Worm (Caenorhabditis elegans) whole organism, L1 larva: ENCODE results near the gene mdh-1.
A peak's percentile ranks its signal among the peaks of the same experiment; 100 is the strongest.

Experiments used
- C04F5.9 ChIP-seq: sonication (generic microtip); optimal IDR thresholded peaks from 2 replicates; lab custom pipeline; 2016; ENCODE audit warnings: missing genetic modification characterization, missing compliant biosample characterization
- C34B4.2 ChIP-seq: sonication (generic microtip); optimal IDR thresholded peaks from 2 replicates; lab custom pipeline; 2017; ENCODE audit warnings: mild to moderate bottlenecking, missing genetic modification characterization, missing compliant biosample characterization
- Y116A8C.19 ChIP-seq: sonication (generic microtip); optimal IDR thresholded peaks from 2 replicates; lab custom pipeline; 2016; ENCODE audit warnings: missing compliant biosample characterization, missing genetic modification characterization, borderline replicate concordance
- ceh-63 ChIP-seq: fragments of 200-800 bp; sonication (Bioruptor generic); optimal IDR thresholded peaks from 2 replicates; lab custom pipeline; 2018; ENCODE audit warnings: mild to moderate bottlenecking, missing genetic modification characterization, missing compliant biosample characterization
- ceh-82 ChIP-seq, 3 experiments: fragments of 150-350 bp in 1 of 3; sonication (generic microtip) in 2 of 3; optimal IDR thresholded peaks; 2 replicates each; lab custom pipeline; 2014 to 2017; ENCODE audit warnings: missing biosample characterization in 3 of 3, missing genetic modification characterization in 3 of 3
- efl-3 ChIP-seq: fragments of 200-800 bp; sonication (Bioruptor generic); optimal IDR thresholded peaks from 2 replicates; lab custom pipeline; 2018; ENCODE audit warnings: mild to moderate bottlenecking, missing genetic modification characterization, missing compliant biosample characterization
- elt-2 ChIP-seq: sonication (generic microtip); optimal IDR thresholded peaks from 2 replicates; lab custom pipeline; 2016; ENCODE audit warnings: missing genetic modification characterization, mild to moderate bottlenecking, inconsistent platforms, missing compliant biosample characterization, missing genetic modification reagents
- fkh-10 ChIP-seq: sonication (generic microtip); optimal IDR thresholded peaks from 2 replicates; lab custom pipeline; 2017; ENCODE audit warnings: missing biosample characterization, missing genetic modification reagents, missing genetic modification characterization
- grh-1 ChIP-seq: fragments of 200-800 bp; sonication (Bioruptor generic); IDR thresholded peaks from 2 replicates; pipeline ENCODE4 v1.3.6; 2022; ENCODE audit warnings: missing genetic modification reagents, missing genetic modification characterization, missing compliant biosample characterization
- hpl-2 ChIP-seq: fragments of 150-350 bp; optimal IDR thresholded peaks from 2 replicates; lab custom pipeline; 2014; ENCODE audit warnings: missing biosample characterization, missing genetic modification reagents, missing genetic modification characterization
- isw-1 ChIP-seq: fragments of 200-800 bp; sonication (Bioruptor generic); IDR thresholded peaks from 2 replicates; pipeline ENCODE4 v1.3.6; 2022; ENCODE audit warnings: missing genetic modification characterization, missing compliant biosample characterization
- jun-1 ChIP-seq: fragments of 150-350 bp; optimal IDR thresholded peaks from 2 replicates; lab custom pipeline; 2014; ENCODE audit warnings: missing biosample characterization, missing genetic modification reagents, missing genetic modification characterization
- lin-13 ChIP-seq: fragments of 150-350 bp; optimal IDR thresholded peaks from 2 replicates; lab custom pipeline; 2014; ENCODE audit warnings: missing biosample characterization, missing genetic modification reagents, missing genetic modification characterization
- lir-3 ChIP-seq: sonication (generic microtip); optimal IDR thresholded peaks from 2 replicates; lab custom pipeline; 2016; ENCODE audit warnings: mild to moderate bottlenecking, missing genetic modification characterization, moderate library complexity, missing compliant biosample characterization; ENCODE audit not compliant: poor library complexity
- mab-9 ChIP-seq: fragments of 200-800 bp; sonication (Bioruptor generic); IDR thresholded peaks from 2 replicates; pipeline ENCODE4 v1.3.6; 2022; ENCODE audit warnings: missing genetic modification reagents, missing genetic modification characterization, missing compliant biosample characterization
- mep-1 ChIP-seq: fragments of 150-350 bp; optimal IDR thresholded peaks from 2 replicates; lab custom pipeline; 2014; ENCODE audit warnings: missing biosample characterization, missing genetic modification characterization
- nhr-12 ChIP-seq: sonication (generic microtip); optimal IDR thresholded peaks from 2 replicates; lab custom pipeline; 2017; ENCODE audit warnings: missing biosample characterization, missing genetic modification characterization
- nhr-19 ChIP-seq: fragments of 200-800 bp; sonication (Bioruptor generic); conservative IDR thresholded peaks from 2 replicates; pipeline ENCODE4 v1.3.6; 2022; ENCODE audit warnings: missing genetic modification characterization, missing compliant biosample characterization
- nhr-237 ChIP-seq: fragments of 150-350 bp; optimal IDR thresholded peaks from 2 replicates; lab custom pipeline; 2014; ENCODE audit warnings: missing biosample characterization, missing genetic modification characterization
- nhr-76 ChIP-seq: sonication (generic microtip); optimal IDR thresholded peaks from 2 replicates; lab custom pipeline; 2017; ENCODE audit warnings: missing biosample characterization, missing genetic modification characterization
- nhr-85 ChIP-seq: sonication (generic microtip); peaks from one replicate; lab custom pipeline; 2016; ENCODE audit warnings: missing genetic modification characterization, inconsistent platforms, missing compliant biosample characterization
- nhr-90 ChIP-seq: sonication (generic microtip); optimal IDR thresholded peaks from 2 replicates; lab custom pipeline; 2016; ENCODE audit warnings: mild to moderate bottlenecking, missing genetic modification characterization, missing compliant biosample characterization; ENCODE audit not compliant: poor library complexity
- rnt-1 ChIP-seq: sonication (generic microtip); optimal IDR thresholded peaks from 2 replicates; lab custom pipeline; 2016; ENCODE audit warnings: mild to moderate bottlenecking, missing genetic modification characterization, moderate library complexity, missing compliant biosample characterization
- snpc-4 ChIP-seq: fragments of 150-350 bp; optimal IDR thresholded peaks from 2 replicates; lab custom pipeline; 2014; ENCODE audit warnings: missing biosample characterization, missing genetic modification characterization
- sptf-1 ChIP-seq: fragments of 150-350 bp; optimal IDR thresholded peaks from 2 replicates; lab custom pipeline; 2014; ENCODE audit warnings: missing biosample characterization, missing genetic modification characterization
- tbx-2 ChIP-seq: sonication (generic microtip); optimal IDR thresholded peaks from 2 replicates; lab custom pipeline; 2016; ENCODE audit warnings: missing genetic modification characterization, missing compliant biosample characterization
- tlp-1 ChIP-seq: fragments of 150-350 bp; optimal IDR thresholded peaks from 2 replicates; lab custom pipeline; 2014; ENCODE audit warnings: missing biosample characterization, missing genetic modification characterization
- unc-86 ChIP-seq: sonication (generic microtip); optimal IDR thresholded peaks from 2 replicates; lab custom pipeline; 2016; ENCODE audit warnings: missing genetic modification characterization, missing compliant biosample characterization
- unc-98 ChIP-seq: fragments of 200-800 bp; sonication (Bioruptor generic); IDR thresholded peaks from 2 replicates; pipeline ENCODE4 v1.3.6; 2022; ENCODE audit warnings: missing genetic modification characterization, missing compliant biosample characterization
- xbp-1 ChIP-seq: sonication (generic microtip); optimal IDR thresholded peaks from 2 replicates; lab custom pipeline; 2016; ENCODE audit warnings: missing genetic modification characterization, missing compliant biosample characterization
- ztf-4 ChIP-seq: fragments of 150-350 bp; optimal IDR thresholded peaks from 2 replicates; lab custom pipeline; 2014; ENCODE audit warnings: missing biosample characterization, missing genetic modification characterization

Gene mdh-1

DNA sequence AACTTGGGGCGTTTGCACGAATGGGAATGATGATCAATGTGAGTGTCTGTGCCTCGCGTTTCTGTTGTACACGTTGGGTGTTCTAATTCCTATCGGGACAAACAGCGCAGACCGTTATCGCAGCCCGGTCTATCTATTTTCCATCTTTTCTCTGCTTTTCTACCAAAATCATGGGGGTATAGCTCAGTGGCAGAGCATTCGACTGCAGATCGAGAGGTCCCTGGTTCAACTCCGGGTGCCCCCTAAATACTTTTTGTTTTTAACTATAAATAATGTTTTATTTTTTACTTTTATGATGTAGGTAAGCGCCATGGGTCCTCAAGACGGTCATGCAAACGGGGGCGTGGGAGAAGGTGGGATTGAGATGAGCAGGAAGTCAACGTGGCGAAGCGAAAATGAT lies 43.3 kb upstream of the mdh-1 start:
- TF ChIP-seq nhr-90 (tag; lab: Kevin White, UChicago): peak; percentile 18
- no peak for TF ChIP-seq nhr-85 (tag; lab: Kevin White, UChicago)

DNA sequence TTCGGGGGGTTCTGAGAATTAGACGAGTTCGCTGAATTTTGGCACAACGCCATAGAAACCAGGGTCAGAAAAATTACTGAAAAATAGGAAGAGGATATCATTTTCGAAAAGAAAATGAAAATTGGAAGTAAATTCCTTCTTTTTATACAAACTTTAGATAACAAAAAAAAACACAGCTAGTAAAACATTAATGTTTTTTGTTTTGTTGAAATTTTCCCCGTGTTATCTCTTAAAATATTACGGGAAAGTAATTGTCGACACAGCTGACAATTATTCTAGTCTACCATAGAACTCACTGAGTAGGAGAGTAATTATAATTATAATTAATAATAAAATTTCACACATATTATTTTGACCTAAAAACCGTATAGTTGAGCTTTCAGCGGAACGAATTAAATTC lies 42.8 kb upstream of the mdh-1 start, which contains the start of gene spp-26:
spp-26 (minus strand) TSS at position 101 of the 400 bp plus-strand sequence.
- TF ChIP-seq nhr-76 (no peak), jun-1 (tag; lab: Kevin White, UChicago) (no peak), mab-9 (GFP tag; lab: Robert Waterston, UW) (no peak), mep-1 (tag; lab: Kevin White, UChicago) (no peak), snpc-4 (tag; lab: Kevin White, UChicago) (no peak), xbp-1 (no peak), isw-1 (GFP tag; lab: Robert Waterston, UW) (no peak), elt-2 (tag; lab: Kevin White, UChicago) (no peak), rnt-1 (tag; lab: Kevin White, UChicago) (no peak), hpl-2 (GFP tag; lab: Kevin White, UChicago) (no peak), ceh-63 (GFP tag; lab: Kevin White, UChicago) (no peak)
- TF ChIP-seq, all 84 proteins: peak for 0

DNA sequence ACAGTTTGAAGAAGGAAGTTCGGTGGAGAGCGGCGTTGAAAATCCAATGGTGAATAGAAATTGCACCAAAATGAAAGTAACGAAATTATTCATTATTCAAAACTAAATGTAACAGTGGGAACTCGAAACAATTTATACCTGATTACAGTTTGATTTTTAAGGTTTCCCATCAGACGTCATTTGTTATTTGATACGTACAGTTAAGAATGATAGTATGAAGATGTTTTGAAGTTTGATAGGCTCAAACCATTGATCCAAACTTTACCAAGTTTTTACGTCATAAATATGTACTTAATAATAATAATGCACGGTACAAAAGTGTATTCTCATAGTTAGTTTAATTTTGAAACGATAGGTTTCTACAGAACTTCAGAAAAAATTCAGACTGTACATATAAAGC lies 41.8 kb upstream of the mdh-1 start, which contains the start of gene spp-20:
spp-20 (minus strand) TSS at position 101 of the 400 bp plus-strand sequence.
- no peak for TF ChIP-seq nhr-76
- TF ChIP-seq snpc-4 (tag; lab: Kevin White, UChicago): no peak
- no peak for TF ChIP-seq mab-9 (GFP tag; lab: Robert Waterston, UW)
- no peak for TF ChIP-seq C04F5.9 (tag; lab: Kevin White, UChicago)
- no peak for TF ChIP-seq nhr-237 (tag; lab: Kevin White, UChicago)
- no peak for TF ChIP-seq tbx-2 (tag; lab: Kevin White, UChicago)
- TF ChIP-seq nhr-19: no peak
- no peak for TF ChIP-seq hpl-2 (GFP tag; lab: Kevin White, UChicago)
- no peak for TF ChIP-seq fkh-10 (GFP tag; lab: Kevin White, UChicago)
- no peak for TF ChIP-seq sptf-1 (tag; lab: Kevin White, UChicago)
- no peak for TF ChIP-seq nhr-12 (tag; lab: Kevin White, UChicago)
- no peak for TF ChIP-seq lin-13
- TF ChIP-seq ceh-63 (GFP tag; lab: Kevin White, UChicago): no peak
- TF ChIP-seq Y116A8C.19 (tag; lab: Kevin White, UChicago): no peak

DNA sequence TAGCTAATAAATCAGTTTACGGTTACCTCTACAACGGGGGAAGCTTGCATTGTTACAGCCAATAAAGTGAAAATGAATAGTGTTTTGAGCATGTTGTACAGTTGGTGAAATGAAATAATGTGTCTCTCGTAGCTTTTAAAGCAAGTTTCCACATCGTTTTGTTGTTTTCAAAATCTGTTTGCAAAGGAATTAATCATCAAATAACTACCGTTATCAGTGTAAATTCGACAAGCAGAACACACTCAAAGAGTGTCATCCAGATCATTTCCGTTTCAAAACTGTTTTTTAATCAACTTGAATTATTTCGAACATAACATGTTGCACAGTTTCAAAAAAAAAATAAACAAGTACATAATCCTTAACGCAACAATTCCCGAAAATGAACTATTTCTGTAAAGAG lies 40.7 kb upstream of the mdh-1 start, which contains the start of gene spp-27:
spp-27 (minus strand) TSS at position 101 of the 400 bp plus-strand sequence.
- TF ChIP-seq lir-3 (no peak), efl-3 (GFP tag; lab: Kevin White, UChicago) (no peak), unc-86 (no peak), unc-98 (GFP tag; lab: Robert Waterston, UW) (no peak), ztf-4 (tag; lab: Kevin White, UChicago) (no peak), grh-1 (GFP tag; lab: Robert Waterston, UW) (no peak), ceh-82 (tag; optimal IDR thresholded peaks at IDR 0.05; lab: Kevin White, UChicago) (no peak), C34B4.2 (tag; lab: Kevin White, UChicago) (no peak), nhr-12 (tag; lab: Kevin White, UChicago) (no peak), tlp-1 (tag; lab: Kevin White, UChicago) (no peak)

DNA sequence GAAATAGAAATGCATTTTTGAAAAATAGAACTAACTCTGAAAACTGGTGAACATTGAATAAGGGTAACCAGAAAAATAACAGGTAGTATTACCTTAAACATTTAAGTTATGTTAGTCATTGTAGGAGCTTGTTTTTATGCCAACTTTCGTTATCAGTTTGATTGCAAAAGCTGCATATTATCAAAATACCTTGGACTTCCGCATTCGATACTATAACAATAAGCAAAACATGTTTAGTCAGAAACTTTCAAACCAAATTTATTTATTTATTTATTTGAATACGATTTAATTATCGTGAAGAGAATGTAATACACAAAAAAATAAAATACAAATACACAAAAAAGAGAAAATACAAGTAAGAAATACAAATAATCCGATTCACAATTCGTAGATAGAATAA lies 38.0 kb upstream of the mdh-1 start, which contains the start of gene K04A8.19:
K04A8.19 (minus strand) TSS at position 101 of the 400 bp plus-strand sequence.
- no peak for TF ChIP-seq fkh-10 (GFP tag; lab: Kevin White, UChicago)
